Worm (Caenorhabditis elegans) whole organism, mixed stage, embryonic: Measurements from ENCODE around the gene C11G6.2.

Experiments used
- elt-1 ChIP-seq: sonication (generic microtip); optimal IDR thresholded peaks from 2 replicates; lab custom pipeline; 2017; ENCODE audit warnings: missing genetic modification characterization, mild to moderate bottlenecking, missing compliant biosample characterization, antibody characterized with exemption, moderate library complexity, borderline replicate concordance; ENCODE audit not compliant: insufficient read depth
- nhr-237 ChIP-seq: fragments of 150-350 bp; optimal IDR thresholded peaks from 2 replicates; lab custom pipeline; 2014; ENCODE audit warnings: missing biosample characterization, missing genetic modification characterization
- unc-39 ChIP-seq: fragments of 150-350 bp; optimal IDR thresholded peaks from 2 replicates; lab custom pipeline; 2014; ENCODE audit warnings: missing biosample characterization, missing genetic modification characterization

DNA sequence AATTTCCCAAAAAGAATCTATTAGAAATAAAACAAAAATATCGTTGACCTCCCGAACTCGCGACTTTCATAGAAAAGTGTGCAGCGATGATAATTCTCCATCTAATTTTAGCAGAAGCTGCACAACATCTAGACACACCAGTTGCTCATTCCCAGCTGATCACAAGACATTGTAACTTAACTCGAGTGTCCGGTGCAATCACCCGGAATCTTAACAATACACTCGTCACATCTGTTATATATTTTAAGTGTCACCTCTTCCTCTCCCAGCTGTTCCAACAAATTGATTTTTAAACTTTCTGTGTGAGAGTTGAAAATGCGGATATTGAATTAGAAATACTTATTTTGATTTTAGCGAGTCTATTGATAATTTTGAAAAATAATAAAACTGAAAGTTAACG, 7.1 kb upstream of the C11G6.2 start:
- TF ChIP-seq nhr-237 (tag; lab: Kevin White, UChicago) = no peak
- no peak for TF ChIP-seq elt-1 (tag; lab: Kevin White, UChicago)
- TF ChIP-seq unc-39 = no peak
